Fruit fly (Drosophila melanogaster): ENCODE data around the gene Rbf.

Gene Rbf

dm6 chrX:765039-765508, 36.2 kb downstream of the Rbf start, which contains the start of gene RpL22 (continued):
- TF ChIP-seq woc (GFP tag; optimal IDR thresholded peaks at IDR 0.05) (no peak), dmrt93B (GFP tag; optimal IDR thresholded peaks at IDR 0.05) (peak; percentile 90), Vsx2 (GFP tag; optimal IDR thresholded peaks at IDR 0.05; ENCODE audit: partially characterized antibody) (no peak), N (GFP tag; optimal IDR thresholded peaks at IDR 0.05) (no peak), jim (GFP tag; optimal IDR thresholded peaks at IDR 0.05) (no peak)

DNA sequence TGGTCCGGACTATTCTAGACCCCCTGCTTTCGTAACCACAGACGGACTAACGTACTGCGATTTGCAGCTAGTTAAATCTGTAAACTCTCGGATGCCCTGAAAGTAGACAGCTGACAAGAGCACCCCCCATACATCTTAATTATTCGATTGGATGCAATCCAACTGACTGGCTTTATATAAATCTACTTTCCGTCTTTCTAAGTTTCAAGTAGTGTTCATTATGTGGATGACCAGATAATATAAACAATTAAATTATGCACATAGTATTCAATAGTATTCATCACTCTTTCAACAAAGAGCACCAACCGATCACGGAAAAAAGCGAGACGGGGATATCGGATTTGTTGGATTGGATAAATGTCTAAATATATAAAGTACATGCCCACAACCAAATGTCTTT, 39.2 kb downstream of the Rbf start:
- no peak for TF ChIP-seq dsf (GFP tag; optimal IDR thresholded peaks at IDR 0.05; ENCODE audit: borderline replicate concordance)
- TF ChIP-seq CrebA (GFP tag; optimal IDR thresholded peaks at IDR 0.05; ENCODE audit: borderline replicate concordance), result no peak
- TF ChIP-seq sv (GFP tag; optimal IDR thresholded peaks at IDR 0.05), result no peak
- no peak for TF ChIP-seq psq (GFP tag; optimal IDR thresholded peaks at IDR 0.05)
- TF ChIP-seq Dfd (GFP tag; optimal IDR thresholded peaks at IDR 0.05), result no peak
- no peak for TF ChIP-seq Myc (optimal IDR thresholded peaks at IDR 0.05)
- no peak for TF ChIP-seq Hr78 (GFP tag; optimal IDR thresholded peaks at IDR 0.05)
- no peak for TF ChIP-seq Hr83 (GFP tag; optimal IDR thresholded peaks at IDR 0.05; ENCODE audit: poor library complexity, severe bottlenecking)
- TF ChIP-seq fru (GFP tag; optimal IDR thresholded peaks at IDR 0.05), result no peak
- TF ChIP-seq sage (GFP tag; optimal IDR thresholded peaks at IDR 0.05), result no peak

dm6 chrX:758892-759621, 42.2 kb downstream of the Rbf start, which contains the start of gene CG5273:
Gene CG5273 (plus strand): TSS chrX:759594.
- TF ChIP-seq h (GFP tag; optimal IDR thresholded peaks at IDR 0.05) (peak; percentile 42), fru (GFP tag; optimal IDR thresholded peaks at IDR 0.05) (peak; percentile 91), HLH106 (tag; optimal IDR thresholded peaks at IDR 0.05) (peak; percentile 20), Hr78 (GFP tag; optimal IDR thresholded peaks at IDR 0.05) (no peak), rgr (GFP tag; optimal IDR thresholded peaks at IDR 0.05) (peak; percentile 32), brk (GFP tag; optimal IDR thresholded peaks at IDR 0.05) (no peak), woc (GFP tag; optimal IDR thresholded peaks at IDR 0.05) (peak; percentile 94), Hnf4 (GFP tag; optimal IDR thresholded peaks at IDR 0.05) (peak; percentile 37), br (GFP tag; optimal IDR thresholded peaks at IDR 0.05) (peak; percentile 41), Rel (GFP tag; optimal IDR thresholded peaks at IDR 0.05) (no peak), Rel (tag; optimal IDR thresholded peaks at IDR 0.05) (peak; percentile 89), Sp1 (GFP tag; optimal IDR thresholded peaks at IDR 0.05) (peak; percentile 3), dl (GFP tag; optimal IDR thresholded peaks at IDR 0.05; ENCODE audit: insufficient read depth in 1 of 2, partially characterized antibody in 2 of 2) (peak in 1 of 2 experiments; percentile 21), Hr83 (GFP tag; optimal IDR thresholded peaks at IDR 0.05; ENCODE audit: poor library complexity, severe bottlenecking) (peak; percentile 87), Myc (optimal IDR thresholded peaks at IDR 0.05) (no peak), ey (GFP tag; optimal IDR thresholded peaks at IDR 0.05) (no peak)

DNA sequence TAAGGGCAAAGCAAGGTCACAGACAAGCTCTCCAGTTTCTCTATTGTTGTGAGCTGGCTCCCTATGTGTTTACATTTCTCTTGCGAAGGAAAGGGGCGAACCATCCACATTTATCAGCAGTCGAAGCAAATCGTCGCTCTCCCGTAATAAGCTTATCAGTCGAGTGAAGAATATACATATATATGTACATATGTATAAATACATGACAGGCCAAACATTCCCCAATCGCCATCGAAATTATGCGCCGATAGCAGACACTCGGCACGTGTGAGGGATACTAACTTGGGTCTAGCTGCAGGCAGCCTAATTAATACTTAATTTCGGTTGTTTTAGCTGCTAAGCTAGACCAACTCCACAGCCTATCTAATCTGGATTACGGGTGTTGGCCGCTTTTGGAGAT, 44.4 kb downstream of the Rbf start:
- TF ChIP-seq N (GFP tag; optimal IDR thresholded peaks at IDR 0.05) (no peak), woc (GFP tag; optimal IDR thresholded peaks at IDR 0.05) (no peak), Rel (GFP tag; optimal IDR thresholded peaks at IDR 0.05) (peak; percentile 12), Rel (tag; optimal IDR thresholded peaks at IDR 0.05) (peak; percentile 5), Vsx2 (GFP tag; optimal IDR thresholded peaks at IDR 0.05; ENCODE audit: partially characterized antibody) (no peak), h (GFP tag; optimal IDR thresholded peaks at IDR 0.05) (peak; percentile 22), Hr83 (GFP tag; optimal IDR thresholded peaks at IDR 0.05; ENCODE audit: poor library complexity, severe bottlenecking) (no peak)

DNA sequence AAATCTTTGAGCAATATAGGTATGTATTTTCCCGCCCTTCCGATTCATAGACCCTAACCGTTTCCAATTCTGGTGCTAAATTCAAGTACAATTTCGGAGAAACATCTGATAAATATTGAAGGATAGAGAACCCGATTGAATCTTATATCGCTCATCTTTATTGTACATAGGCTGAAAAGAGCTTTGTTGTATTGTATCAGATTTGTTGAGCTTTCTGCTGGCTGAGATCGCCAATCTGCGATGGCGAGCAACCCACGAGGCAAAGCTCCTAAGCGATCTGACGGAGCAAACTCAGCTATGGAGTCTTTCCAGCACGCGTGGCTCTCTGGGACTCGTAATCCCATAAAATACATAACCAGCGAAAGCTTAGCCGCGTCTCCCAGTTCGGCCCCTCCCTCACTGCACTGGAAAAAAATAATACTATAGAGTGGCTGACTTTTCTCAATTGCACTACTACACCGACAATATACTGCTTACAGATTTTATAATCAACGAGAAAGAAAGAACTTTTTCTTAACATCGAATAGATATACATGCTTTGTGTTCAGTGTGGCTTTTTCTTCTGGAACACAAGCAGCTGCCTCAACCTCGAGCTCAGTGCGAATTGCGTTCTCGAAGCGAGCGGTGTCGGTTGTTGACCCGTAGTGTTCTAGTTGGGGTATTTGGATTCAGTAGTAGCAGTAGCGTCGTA, 45.5 kb downstream of the Rbf start:
- TF ChIP-seq rgr (GFP tag; optimal IDR thresholded peaks at IDR 0.05) (peak; percentile 92), Hr83 (GFP tag; optimal IDR thresholded peaks at IDR 0.05; ENCODE audit: poor library complexity, severe bottlenecking) (peak; percentile 44), dmrt93B (GFP tag; optimal IDR thresholded peaks at IDR 0.05) (peak; percentile 66), HLH106 (tag; optimal IDR thresholded peaks at IDR 0.05) (peak; percentile 80), usp (GFP tag; optimal IDR thresholded peaks at IDR 0.05) (no peak), dl (GFP tag; optimal IDR thresholded peaks at IDR 0.05; ENCODE audit: insufficient read depth in 1 of 2, partially characterized antibody in 2 of 2) (no peak), dsf (GFP tag; optimal IDR thresholded peaks at IDR 0.05; ENCODE audit: borderline replicate concordance) (no peak), woc (GFP tag; optimal IDR thresholded peaks at IDR 0.05) (peak; percentile 66), Rel (GFP tag; optimal IDR thresholded peaks at IDR 0.05) (peak; percentile 58), Rel (tag; optimal IDR thresholded peaks at IDR 0.05) (peak; percentile 54), h (GFP tag; optimal IDR thresholded peaks at IDR 0.05) (peak; percentile 94), sage (GFP tag; optimal IDR thresholded peaks at IDR 0.05) (peak; percentile 59), Dfd (GFP tag; optimal IDR thresholded peaks at IDR 0.05) (no peak), CG9705 (GFP tag; optimal IDR thresholded peaks at IDR 0.05) (no peak), jim (GFP tag; optimal IDR thresholded peaks at IDR 0.05) (no peak), N (GFP tag; optimal IDR thresholded peaks at IDR 0.05) (no peak), Abd-B (GFP tag; optimal IDR thresholded peaks at IDR 0.05) (no peak), Mio (GFP tag; optimal IDR thresholded peaks at IDR 0.05) (peak; percentile 67), OdsH (GFP tag; optimal IDR thresholded peaks at IDR 0.05) (peak; percentile 87), Dif (GFP tag; optimal IDR thresholded peaks at IDR 0.05; ENCODE audit: partially characterized antibody) (no peak), Myc (optimal IDR thresholded peaks at IDR 0.05) (no peak), GATAd (GFP tag; optimal IDR thresholded peaks at IDR 0.05) (no peak), psq (GFP tag; optimal IDR thresholded peaks at IDR 0.05) (peak; percentile 71), lola (GFP tag; optimal IDR thresholded peaks at IDR 0.05) (no peak), Jra (GFP tag; optimal IDR thresholded peaks at IDR 0.05) (peak; percentile 59), Sp1 (GFP tag; optimal IDR thresholded peaks at IDR 0.05) (peak; percentile 76), ey (GFP tag; optimal IDR thresholded peaks at IDR 0.05) (peak; percentile 90)
